Fruit fly (Drosophila melanogaster) whole organism, embryonic: ENCODE measurements around the gene Nmdar2.

Experiments used
- BEAF-32 ChIP-seq: fragments of 200-800 bp; sonication (Bioruptor generic); optimal IDR thresholded peaks from 3 replicates; lab custom pipeline; 2017; ENCODE audit warnings: missing biosample characterization, missing genetic modification characterization, mild to moderate bottlenecking, moderate library complexity, missing genetic modification reagents
- Bdp1 ChIP-seq: fragments of 200-800 bp; sonication (Bioruptor generic); optimal IDR thresholded peaks from 3 replicates; lab custom pipeline; 2016; ENCODE audit warnings: missing biosample characterization, missing genetic modification characterization
- Bgb ChIP-seq: fragments of 200-800 bp; sonication (Bioruptor generic); IDR thresholded peaks from 2 replicates; pipeline ENCODE4 v1.3.6; 2022; ENCODE audit warnings: missing biosample characterization, missing genetic modification characterization; ENCODE audit not compliant: partially characterized antibody
- CG10543 ChIP-seq: fragments of 200-800 bp; sonication (Bioruptor generic); optimal IDR thresholded peaks from 3 replicates; lab custom pipeline; 2017; ENCODE audit warnings: missing biosample characterization, mild to moderate bottlenecking, missing genetic modification characterization, moderate library complexity
- CG11398 ChIP-seq: fragments of 200-800 bp; sonication (Bioruptor generic); optimal IDR thresholded peaks from 2 replicates; lab custom pipeline; 2016; ENCODE audit warnings: missing biosample characterization, missing genetic modification characterization
- CG12744 ChIP-seq: fragments of 200-800 bp; sonication (Bioruptor generic); optimal IDR thresholded peaks from 2 replicates; lab custom pipeline; 2016; ENCODE audit warnings: missing biosample characterization, missing genetic modification characterization
- CG12769 ChIP-seq: fragments of 200-800 bp; sonication (Bioruptor generic); optimal IDR thresholded peaks from 2 replicates; lab custom pipeline; 2019; ENCODE audit warnings: missing biosample characterization, mild to moderate bottlenecking, missing genetic modification characterization, moderate library complexity
- CG14050 ChIP-seq: fragments of 200-800 bp; sonication (Bioruptor generic); IDR thresholded peaks from 3 replicates; pipeline ENCODE4 v1.3.6; 2022; ENCODE audit warnings: missing biosample characterization, missing genetic modification characterization
- CG15073 ChIP-seq: fragments of 200-800 bp; sonication (Bioruptor generic); optimal IDR thresholded peaks from 2 replicates; lab custom pipeline; 2016; ENCODE audit warnings: missing biosample characterization, missing genetic modification characterization
- CG17328 ChIP-seq: fragments of 200-800 bp; sonication (Bioruptor generic); IDR thresholded peaks from 2 replicates; pipeline ENCODE4 v1.3.6; 2022; ENCODE audit warnings: missing biosample characterization, missing genetic modification characterization
- CG2678 ChIP-seq: fragments of 200-800 bp; sonication (Bioruptor generic); optimal IDR thresholded peaks from 3 replicates; lab custom pipeline; 2019; ENCODE audit warnings: missing biosample characterization, mild to moderate bottlenecking, missing genetic modification characterization, moderate library complexity
- CG31224 ChIP-seq: fragments of 200-800 bp; sonication (Bioruptor generic); IDR thresholded peaks from 2 replicates; pipeline ENCODE4 v1.3.6; 2022; ENCODE audit warnings: missing biosample characterization, missing genetic modification characterization
- CG31388 ChIP-seq: fragments of 200-800 bp; sonication (Bioruptor generic); optimal IDR thresholded peaks from 2 replicates; lab custom pipeline; 2016; ENCODE audit warnings: missing biosample characterization, missing genetic modification characterization
- CG32767 ChIP-seq: fragments of 200-800 bp; sonication (Bioruptor generic); IDR thresholded peaks from 2 replicates; pipeline ENCODE4 v1.3.6; 2022; ENCODE audit warnings: missing biosample characterization, missing genetic modification characterization
- CG5180 ChIP-seq: fragments of 200-800 bp; sonication (Bioruptor generic); optimal IDR thresholded peaks from 3 replicates; lab custom pipeline; 2017; ENCODE audit warnings: missing biosample characterization, missing genetic modification characterization, mild to moderate bottlenecking, moderate library complexity, missing genetic modification reagents
- CG6791 ChIP-seq: fragments of 200-800 bp; sonication (Bioruptor generic); IDR thresholded peaks from 3 replicates; pipeline ENCODE4 v1.3.6; 2022; ENCODE audit warnings: missing biosample characterization, missing genetic modification characterization; ENCODE audit not compliant: partially characterized antibody
- CG7271 ChIP-seq: fragments of 200-800 bp; sonication (Bioruptor generic); optimal IDR thresholded peaks from 2 replicates; lab custom pipeline; 2018; ENCODE audit warnings: missing biosample characterization, mild to moderate bottlenecking, missing genetic modification characterization, moderate library complexity
- CG8089 ChIP-seq: fragments of 200-800 bp; sonication (Bioruptor generic); optimal IDR thresholded peaks from 3 replicates; lab custom pipeline; 2016; ENCODE audit warnings: missing biosample characterization, missing genetic modification characterization
- D19A ChIP-seq: fragments of 200-800 bp; optimal IDR thresholded peaks from 3 replicates; lab custom pipeline; 2019; ENCODE audit warnings: missing biosample characterization, mild to moderate bottlenecking, missing genetic modification characterization, moderate library complexity
- Fer1 ChIP-seq: fragments of 200-800 bp; sonication (Bioruptor generic); optimal IDR thresholded peaks from 2 replicates; lab custom pipeline; 2017; ENCODE audit warnings: missing biosample characterization, mild to moderate bottlenecking, missing genetic modification characterization
- Kr ChIP-seq: fragments of 200-800 bp; sonication (Bioruptor generic); optimal IDR thresholded peaks from 2 replicates; lab custom pipeline; 2017; ENCODE audit warnings: missing biosample characterization, mild to moderate bottlenecking, missing genetic modification characterization
- Lim3 ChIP-seq: fragments of 200-800 bp; sonication (Bioruptor generic); IDR thresholded peaks from 2 replicates; pipeline ENCODE4 v1.3.6; 2022; ENCODE audit warnings: missing biosample characterization, missing genetic modification characterization
- MBD-R2 ChIP-seq: fragments of 200-800 bp; sonication (Bioruptor generic); IDR thresholded peaks from 2 replicates; pipeline ENCODE4 v1.3.6; 2022; ENCODE audit warnings: missing biosample characterization, missing genetic modification characterization
- Med ChIP-seq: fragments of 200-800 bp; sonication (Bioruptor generic); peaks from one replicate; lab custom pipeline; 2016; ENCODE audit warnings: missing biosample characterization, missing genetic modification characterization, mild to moderate bottlenecking, inconsistent platforms, moderate library complexity
- Opbp ChIP-seq: fragments of 200-800 bp; sonication (Bioruptor generic); IDR thresholded peaks from 3 replicates; pipeline ENCODE4 v1.3.6; 2022; ENCODE audit warnings: missing biosample characterization, missing genetic modification characterization; ENCODE audit not compliant: partially characterized antibody
- PHDP ChIP-seq: fragments of 200-800 bp; sonication (Bioruptor generic); optimal IDR thresholded peaks from 3 replicates; lab custom pipeline; 2018; ENCODE audit warnings: missing biosample characterization, mild to moderate bottlenecking, missing genetic modification characterization, moderate library complexity
- Rfx ChIP-seq: fragments of 200-800 bp; sonication (Bioruptor generic); IDR thresholded peaks from 2 replicates; pipeline ENCODE4 v1.3.6; 2022; ENCODE audit warnings: missing biosample characterization, missing genetic modification characterization
- Sox100B ChIP-seq: fragments of 200-800 bp; sonication (Bioruptor generic); optimal IDR thresholded peaks from 3 replicates; lab custom pipeline; 2018; ENCODE audit warnings: missing biosample characterization, mild to moderate bottlenecking, missing genetic modification characterization
- bcd ChIP-seq: fragments of 200-800 bp; sonication (Bioruptor generic); optimal IDR thresholded peaks from 2 replicates; lab custom pipeline; 2017; ENCODE audit warnings: missing biosample characterization, mild to moderate bottlenecking, missing genetic modification characterization
- chinmo ChIP-seq: fragments of 200-800 bp; sonication (Bioruptor generic); IDR thresholded peaks from 4 replicates; pipeline ENCODE4 v1.3.6; 2022; ENCODE audit warnings: missing biosample characterization, missing genetic modification characterization; ENCODE audit not compliant: partially characterized antibody
- chm ChIP-seq: fragments of 200-800 bp; sonication (Bioruptor generic); IDR thresholded peaks from 2 replicates; pipeline ENCODE4 v1.3.6; 2022; ENCODE audit warnings: missing biosample characterization, missing genetic modification characterization
- crol ChIP-seq: fragments of 200-800 bp; sonication (Bioruptor generic); IDR thresholded peaks from 2 replicates; pipeline ENCODE4 v1.3.6; 2022; ENCODE audit warnings: missing biosample characterization, missing genetic modification characterization
- cwo ChIP-seq: fragments of 200-800 bp; sonication (Bioruptor generic); optimal IDR thresholded peaks from 3 replicates; lab custom pipeline; 2017; ENCODE audit warnings: missing biosample characterization, missing genetic modification characterization, mild to moderate bottlenecking, moderate library complexity, missing genetic modification reagents
- dpn ChIP-seq, 2 experiments: fragments of 200-800 bp; sonication (Bioruptor generic); optimal IDR thresholded peaks; 3 replicates each; lab custom pipeline; 2016; ENCODE audit warnings: missing biosample characterization in 2 of 2, missing genetic modification characterization in 2 of 2
- dysf ChIP-seq: fragments of 200-800 bp; sonication (Bioruptor generic); IDR thresholded peaks from 3 replicates; pipeline ENCODE4 v1.3.6; 2022; ENCODE audit warnings: missing biosample characterization, missing genetic modification characterization
- ems ChIP-seq: fragments of 200-800 bp; sonication (Bioruptor generic); optimal IDR thresholded peaks from 3 replicates; lab custom pipeline; 2016; ENCODE audit warnings: missing biosample characterization, missing genetic modification characterization
- gro ChIP-seq: fragments of 200-800 bp; sonication (Bioruptor generic); optimal IDR thresholded peaks from 2 replicates; lab custom pipeline; 2016; ENCODE audit warnings: missing biosample characterization, missing genetic modification characterization
- ind ChIP-seq: fragments of 200-800 bp; sonication (Bioruptor generic); optimal IDR thresholded peaks from 3 replicates; lab custom pipeline; 2016; ENCODE audit warnings: missing biosample characterization, missing genetic modification characterization
- inv ChIP-seq: fragments of 200-800 bp; sonication (Bioruptor generic); IDR thresholded peaks from 2 replicates; pipeline ENCODE4 v1.3.6; 2022; ENCODE audit warnings: missing biosample characterization, missing genetic modification characterization; ENCODE audit not compliant: partially characterized antibody
- kni ChIP-seq: fragments of 200-800 bp; sonication (Bioruptor generic); optimal IDR thresholded peaks from 3 replicates; lab custom pipeline; 2017; ENCODE audit warnings: mild to moderate bottlenecking, missing biosample characterization, missing genetic modification reagents, missing genetic modification characterization
- knrl ChIP-seq: fragments of 200-800 bp; sonication (Bioruptor generic); IDR thresholded peaks from 3 replicates; pipeline ENCODE4 v1.3.6; 2022; ENCODE audit warnings: missing biosample characterization, missing genetic modification characterization; ENCODE audit not compliant: partially characterized antibody
- nau ChIP-seq: fragments of 200-800 bp; sonication (Bioruptor generic); optimal IDR thresholded peaks from 3 replicates; lab custom pipeline; 2017; ENCODE audit warnings: missing biosample characterization, mild to moderate bottlenecking, missing genetic modification characterization, missing genetic modification reagents
- scrt ChIP-seq: fragments of 200-800 bp; sonication (Bioruptor generic); optimal IDR thresholded peaks from 2 replicates; lab custom pipeline; 2018; ENCODE audit warnings: missing biosample characterization, mild to moderate bottlenecking, missing genetic modification characterization, moderate library complexity
- ssp ChIP-seq: fragments of 200-800 bp; sonication (Bioruptor generic); IDR thresholded peaks from 2 replicates; pipeline ENCODE4 v1.3.6; 2022; ENCODE audit warnings: missing biosample characterization, missing genetic modification characterization
- sug ChIP-seq: fragments of 200-800 bp; optimal IDR thresholded peaks from 2 replicates; lab custom pipeline; 2019; ENCODE audit warnings: missing biosample characterization, mild to moderate bottlenecking, missing genetic modification characterization, moderate library complexity
- tgo ChIP-seq: fragments of 200-800 bp; sonication (Bioruptor generic); IDR thresholded peaks from 3 replicates; pipeline ENCODE4 v1.3.6; 2022; ENCODE audit warnings: missing biosample characterization, missing genetic modification characterization
- tio ChIP-seq: fragments of 200-800 bp; sonication (Bioruptor generic); optimal IDR thresholded peaks from 2 replicates; lab custom pipeline; 2017; ENCODE audit warnings: missing biosample characterization, missing genetic modification characterization, inconsistent platforms
- trh ChIP-seq: fragments of 200-800 bp; sonication (Bioruptor generic); optimal IDR thresholded peaks from 2 replicates; lab custom pipeline; 2016; ENCODE audit warnings: missing biosample characterization, missing genetic modification characterization

The Nmdar2 gene

dm6 chrX:1466505-1467381 is 40.9 kb downstream of the Nmdar2 start (continued):
- TF ChIP-seq CG17328 (GFP tag; lab: Robert Waterston, UW), result no peak
- TF ChIP-seq D19A, result no peak
- TF ChIP-seq Bgb (GFP tag; lab: Robert Waterston, UW), result peak; percentile 40; the same call in 1 of the 2 replicates
- no peak for TF ChIP-seq tio
- no peak for TF ChIP-seq ssp
- TF ChIP-seq cwo, result peak; percentile 90
- peak; percentile 49; the same call in 1 of the 2 replicates for TF ChIP-seq MBD-R2 (GFP tag; lab: Robert Waterston, UW)
- no peak for TF ChIP-seq gro
- no peak for TF ChIP-seq CG5180 (GFP tag; lab: Kevin White, UChicago)
- no peak for TF ChIP-seq Kr
- TF ChIP-seq ems, result no peak
- TF ChIP-seq Sox100B (GFP tag; lab: Kevin White, UChicago), result no peak
- peak; percentile 82 for TF ChIP-seq CG12769 (tag; lab: Kevin White, UChicago)
- no peak; the same call in 1 of the 2 replicates for TF ChIP-seq chm (GFP tag; lab: Robert Waterston, UW)
- TF ChIP-seq bcd, result peak; percentile 24
- no peak for TF ChIP-seq PHDP (tag; lab: Kevin White, UChicago)
- TF ChIP-seq CG10543, result peak; percentile 68
- 0 out of 4 replicates have a peak, but pooled peaks have one; percentile 52 for TF ChIP-seq chinmo (GFP tag; lab: Robert Waterston, UW)
- no peak for TF ChIP-seq CG8089 (GFP tag; lab: Kevin White, UChicago)
- TF ChIP-seq sug (tag; lab: Kevin White, UChicago), result peak; percentile 65
- TF ChIP-seq CG15073 (GFP tag; lab: Kevin White, UChicago), result no peak
- no peak for TF ChIP-seq tgo (GFP tag; lab: Robert Waterston, UW)
- TF ChIP-seq dysf (GFP tag; lab: Robert Waterston, UW), result no peak
- 0 out of 3 replicates have a peak, but pooled peaks have one; percentile 9 for TF ChIP-seq CG6791 (GFP tag; lab: Robert Waterston, UW)
- no peak for TF ChIP-seq Bdp1
- no peak for TF ChIP-seq CG14050 (GFP tag; lab: Robert Waterston, UW)
- 0 out of 2 replicates have a peak, but pooled peaks have one; percentile 9 for TF ChIP-seq CG31224
- no peak for TF ChIP-seq scrt (GFP tag; lab: Kevin White, UChicago)
- no peak for TF ChIP-seq dpn (GFP tag; optimal IDR thresholded peaks at IDR 0.05; lab: Kevin White, UChicago)
- peak; percentile 96 for TF ChIP-seq crol (GFP tag; lab: Robert Waterston, UW)
- TF ChIP-seq CG31388 (GFP tag; lab: Kevin White, UChicago), result no peak
- TF ChIP-seq CG32767 (GFP tag; lab: Robert Waterston, UW), result no peak
- no peak for TF ChIP-seq CG2678
- TF ChIP-seq CG7271, result no peak
- peak; percentile 25; the same call in 1 of the 2 replicates for TF ChIP-seq Rfx (GFP tag; lab: Robert Waterston, UW)
- no peak for TF ChIP-seq kni (GFP tag; lab: Kevin White, UChicago)
- TF ChIP-seq BEAF-32 (GFP tag; lab: Kevin White, UChicago), result peak; percentile 3
- no peak for TF ChIP-seq Lim3 (GFP tag; lab: Robert Waterston, UW)
- TF ChIP-seq Med, result peak; percentile 87
- no peak for TF ChIP-seq ind (GFP tag; lab: Kevin White, UChicago)
- peak; percentile 33 for TF ChIP-seq Fer1
- TF ChIP-seq CG12744 (GFP tag; lab: Kevin White, UChicago), result no peak
- no peak for TF ChIP-seq knrl
- no peak for TF ChIP-seq trh
- TF ChIP-seq inv (GFP tag; lab: Robert Waterston, UW), result no peak
- no peak for TF ChIP-seq CG11398 (GFP tag; lab: Kevin White, UChicago)
- no peak for TF ChIP-seq Opbp
- no peak for TF ChIP-seq nau (GFP tag; lab: Kevin White, UChicago)
